Fruit fly (Drosophila melanogaster) whole organism, prepupa: ENCODE results near the gene Cpr72Eb.

Experiments used
- Blimp-1 ChIP-seq: fragments of 200-800 bp; sonication (Bioruptor generic); optimal IDR thresholded peaks from 3 replicates; lab custom pipeline; 2017; ENCODE audit warnings: missing biosample characterization, missing genetic modification characterization, mild to moderate bottlenecking, moderate library complexity, missing genetic modification reagents
- CG10631 ChIP-seq: fragments of 200-800 bp; sonication (Bioruptor generic); optimal IDR thresholded peaks from 2 replicates; lab custom pipeline; 2016; ENCODE audit warnings: missing biosample characterization, missing genetic modification characterization
- CG10669 ChIP-seq: fragments of 200-800 bp; sonication (Bioruptor generic); optimal IDR thresholded peaks from 3 replicates; lab custom pipeline; 2018; ENCODE audit warnings: missing biosample characterization, mild to moderate bottlenecking, missing genetic modification characterization, moderate library complexity
- CG11294 ChIP-seq: fragments of 200-800 bp; sonication (Bioruptor generic); IDR thresholded peaks from 2 replicates; pipeline ENCODE4 v1.3.6; 2022; ENCODE audit warnings: missing biosample characterization, missing genetic modification characterization
- CG11762 ChIP-seq: fragments of 200-800 bp; sonication (Bioruptor generic); optimal IDR thresholded peaks from 3 replicates; lab custom pipeline; 2016; ENCODE audit warnings: missing biosample characterization, missing genetic modification characterization; ENCODE audit not compliant: insufficient read depth
- CG11902 ChIP-seq: fragments of 200-800 bp; sonication (Bioruptor generic); optimal IDR thresholded peaks from 3 replicates; lab custom pipeline; 2016; ENCODE audit warnings: missing biosample characterization, missing genetic modification characterization
- CG1621 ChIP-seq: fragments of 200-800 bp; sonication (Bioruptor generic); optimal IDR thresholded peaks from 3 replicates; lab custom pipeline; 2018; ENCODE audit warnings: missing biosample characterization, mild to moderate bottlenecking, missing genetic modification characterization
- CG16779 ChIP-seq: fragments of 200-800 bp; sonication (Bioruptor generic); optimal IDR thresholded peaks from 3 replicates; lab custom pipeline; 2017; ENCODE audit warnings: missing biosample characterization, mild to moderate bottlenecking, missing genetic modification characterization
- CG31627 ChIP-seq: fragments of 200-800 bp; sonication (Bioruptor generic); optimal IDR thresholded peaks from 3 replicates; lab custom pipeline; 2016; ENCODE audit warnings: missing biosample characterization, missing genetic modification characterization
- CG32006 ChIP-seq: fragments of 200-800 bp; sonication (Bioruptor generic); optimal IDR thresholded peaks from 3 replicates; lab custom pipeline; 2017; ENCODE audit warnings: missing biosample characterization, mild to moderate bottlenecking, missing genetic modification characterization
- CG34406 ChIP-seq: fragments of 200-800 bp; sonication (Bioruptor generic); optimal IDR thresholded peaks from 3 replicates; lab custom pipeline; 2016; ENCODE audit warnings: missing biosample characterization, missing genetic modification characterization
- CG6163 ChIP-seq: fragments of 200-800 bp; sonication (Bioruptor generic); IDR thresholded peaks from 3 replicates; pipeline ENCODE4 v1.3.6; 2022; ENCODE audit warnings: missing biosample characterization, missing genetic modification characterization
- CG6276 ChIP-seq: fragments of 200-800 bp; sonication (Bioruptor generic); optimal IDR thresholded peaks from 2 replicates; lab custom pipeline; 2017; ENCODE audit warnings: missing biosample characterization, mild to moderate bottlenecking, missing genetic modification characterization
- CG6854 ChIP-seq: fragments of 200-800 bp; sonication (Bioruptor generic); optimal IDR thresholded peaks from 2 replicates; lab custom pipeline; 2017; ENCODE audit warnings: missing biosample characterization, mild to moderate bottlenecking, missing genetic modification characterization
- CG8319 ChIP-seq: fragments of 200-800 bp; sonication (Bioruptor generic); optimal IDR thresholded peaks from 3 replicates; lab custom pipeline; 2016; ENCODE audit warnings: missing biosample characterization, missing genetic modification characterization
- CG8632 ChIP-seq: fragments of 200-800 bp; sonication (Bioruptor generic); optimal IDR thresholded peaks from 3 replicates; lab custom pipeline; 2016; ENCODE audit warnings: missing biosample characterization, missing genetic modification characterization
- Eip75B ChIP-seq: fragments of 200-800 bp; sonication (Bioruptor generic); optimal IDR thresholded peaks from 3 replicates; lab custom pipeline; 2016; ENCODE audit warnings: missing biosample characterization, missing genetic modification characterization
- Eip93F ChIP-seq: fragments of 200-800 bp; sonication (Bioruptor generic); optimal IDR thresholded peaks from 2 replicates; lab custom pipeline; 2016; ENCODE audit warnings: missing biosample characterization, mild to moderate bottlenecking, missing genetic modification characterization
- Ets21C ChIP-seq: fragments of 200-800 bp; sonication (Bioruptor generic); optimal IDR thresholded peaks from 3 replicates; lab custom pipeline; 2016; ENCODE audit warnings: missing biosample characterization, missing genetic modification characterization
- Ets96B ChIP-seq: fragments of 200-800 bp; optimal IDR thresholded peaks from 2 replicates; lab custom pipeline; 2019; ENCODE audit warnings: missing biosample characterization, mild to moderate bottlenecking, missing genetic modification characterization, moderate library complexity
- Gug ChIP-seq: fragments of 200-800 bp; sonication (Bioruptor generic); IDR thresholded peaks from 2 replicates; pipeline ENCODE4 v1.3.6; 2022; ENCODE audit warnings: missing biosample characterization, missing genetic modification characterization
- Hr38 ChIP-seq: sonication (Bioruptor generic); optimal IDR thresholded peaks from 2 replicates; lab custom pipeline; 2016; ENCODE audit warnings: missing biosample characterization, missing genetic modification characterization
- Hr4 ChIP-seq: fragments of 200-800 bp; sonication (Bioruptor generic); optimal IDR thresholded peaks from 3 replicates; lab custom pipeline; 2016; ENCODE audit warnings: missing biosample characterization, missing genetic modification characterization
- Lpt ChIP-seq: fragments of 200-800 bp; sonication (Bioruptor generic); optimal IDR thresholded peaks from 3 replicates; lab custom pipeline; 2016; ENCODE audit warnings: missing biosample characterization, missing genetic modification characterization
- Smox ChIP-seq: fragments of 200-800 bp; sonication (Bioruptor generic); optimal IDR thresholded peaks from 3 replicates; lab custom pipeline; 2016; ENCODE audit warnings: missing biosample characterization, missing genetic modification characterization
- Sox102F ChIP-seq: fragments of 200-800 bp; sonication (Bioruptor generic); optimal IDR thresholded peaks from 2 replicates; lab custom pipeline; 2016; ENCODE audit warnings: missing biosample characterization, mild to moderate bottlenecking, missing genetic modification characterization
- Sox14 ChIP-seq: fragments of 200-800 bp; sonication (Bioruptor generic); optimal IDR thresholded peaks from 3 replicates; lab custom pipeline; 2016; ENCODE audit warnings: missing biosample characterization, missing genetic modification characterization
- achi ChIP-seq: fragments of 200-800 bp; sonication (Bioruptor generic); optimal IDR thresholded peaks from 3 replicates; lab custom pipeline; 2016; ENCODE audit warnings: missing biosample characterization, missing genetic modification characterization
- acj6 ChIP-seq: fragments of 200-800 bp; sonication (Bioruptor generic); optimal IDR thresholded peaks from 3 replicates; lab custom pipeline; 2016; ENCODE audit warnings: missing biosample characterization, missing genetic modification characterization
- cyc ChIP-seq: fragments of 200-800 bp; sonication (Bioruptor generic); optimal IDR thresholded peaks from 3 replicates; lab custom pipeline; 2016; ENCODE audit warnings: missing biosample characterization, missing genetic modification characterization
- dac ChIP-seq: fragments of 200-800 bp; sonication (Bioruptor generic); optimal IDR thresholded peaks from 2 replicates; lab custom pipeline; 2017; ENCODE audit warnings: missing biosample characterization, mild to moderate bottlenecking, missing genetic modification characterization
- fd85E ChIP-seq: fragments of 200-800 bp; sonication (Bioruptor generic); optimal IDR thresholded peaks from 3 replicates; lab custom pipeline; 2016; ENCODE audit warnings: missing biosample characterization, missing genetic modification characterization
- lz ChIP-seq: fragments of 200-800 bp; sonication (Bioruptor generic); optimal IDR thresholded peaks from 3 replicates; lab custom pipeline; 2016; ENCODE audit warnings: missing biosample characterization, missing genetic modification characterization
- net ChIP-seq: fragments of 200-800 bp; sonication (Bioruptor generic); optimal IDR thresholded peaks from 3 replicates; lab custom pipeline; 2016; ENCODE audit warnings: missing biosample characterization, missing genetic modification characterization
- pdm3 ChIP-seq: fragments of 200-800 bp; sonication (Bioruptor generic); optimal IDR thresholded peaks from 3 replicates; lab custom pipeline; 2016; ENCODE audit warnings: missing biosample characterization, missing genetic modification characterization
- salr ChIP-seq, 2 experiments: fragments of 200-800 bp; sonication (Bioruptor generic); optimal IDR thresholded peaks; 3 replicates each; lab custom pipeline; 2016 to 2018; ENCODE audit warnings: missing biosample characterization in 2 of 2, missing genetic modification characterization in 2 of 2, mild to moderate bottlenecking in 1 of 2
- ss ChIP-seq, 2 experiments: fragments of 200-800 bp; sonication (Bioruptor generic); optimal IDR thresholded peaks; 2 replicates in 1 of 2; 3 replicates in 1 of 2; lab custom pipeline; 2017 to 2018; ENCODE audit warnings: mild to moderate bottlenecking in 2 of 2, missing biosample characterization in 2 of 2, missing genetic modification characterization in 2 of 2, moderate library complexity in 1 of 2
- svp ChIP-seq: fragments of 200-800 bp; sonication (Bioruptor generic); peaks from one replicate; lab custom pipeline; 2016; ENCODE audit warnings: missing biosample characterization, missing genetic modification characterization

Cpr72Eb gene

DNA sequence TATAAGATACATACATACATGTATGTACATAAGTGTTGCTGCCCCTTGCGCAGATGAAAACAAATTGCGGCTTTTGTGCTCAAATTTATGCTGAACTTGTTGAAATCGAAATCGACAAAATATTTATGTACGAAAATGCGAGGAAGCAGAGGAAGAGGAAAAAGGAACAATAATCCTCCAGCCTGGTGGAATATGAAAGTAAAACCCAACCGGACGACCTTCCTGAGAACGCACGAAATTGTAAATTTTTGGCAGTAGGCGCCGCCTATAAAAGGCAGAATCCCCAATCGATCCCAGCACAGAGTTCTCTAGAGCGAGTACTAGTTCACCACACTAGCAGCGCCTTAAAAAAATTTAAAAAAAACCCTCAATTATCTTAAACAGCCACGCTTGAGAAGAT lies at the start of gene Cpr72Eb:
Gene Cpr72Eb (plus strand): TSS at position 301 of the 400 bp plus-strand sequence.
- TF ChIP-seq Blimp-1 (no peak), CG1621 (tag; lab: Kevin White, UChicago) (no peak), CG11762 (GFP tag; lab: Kevin White, UChicago) (no peak), CG6854 (GFP tag; lab: Kevin White, UChicago) (no peak), Ets21C (GFP tag; lab: Kevin White, UChicago) (no peak), achi (GFP tag; lab: Kevin White, UChicago) (no peak), CG8632 (GFP tag; lab: Kevin White, UChicago) (no peak), Eip93F (GFP tag; lab: Kevin White, UChicago) (no peak), Sox102F (no peak), Ets96B (tag; lab: Kevin White, UChicago) (no peak), CG11294 (GFP tag; lab: Robert Waterston, UW) (no peak), CG10669 (no peak), Hr4 (GFP tag; lab: Kevin White, UChicago) (no peak), dac (GFP tag; lab: Kevin White, UChicago) (no peak), lz (GFP tag; lab: Kevin White, UChicago) (no peak), ss (GFP tag; optimal IDR thresholded peaks at IDR 0.05; lab: Kevin White, UChicago) (no peak), CG31627 (GFP tag; lab: Kevin White, UChicago) (no peak), CG6276 (no peak), salr (GFP tag; optimal IDR thresholded peaks at IDR 0.05; lab: Kevin White, UChicago) (no peak), Smox (GFP tag; lab: Kevin White, UChicago) (no peak)

DNA sequence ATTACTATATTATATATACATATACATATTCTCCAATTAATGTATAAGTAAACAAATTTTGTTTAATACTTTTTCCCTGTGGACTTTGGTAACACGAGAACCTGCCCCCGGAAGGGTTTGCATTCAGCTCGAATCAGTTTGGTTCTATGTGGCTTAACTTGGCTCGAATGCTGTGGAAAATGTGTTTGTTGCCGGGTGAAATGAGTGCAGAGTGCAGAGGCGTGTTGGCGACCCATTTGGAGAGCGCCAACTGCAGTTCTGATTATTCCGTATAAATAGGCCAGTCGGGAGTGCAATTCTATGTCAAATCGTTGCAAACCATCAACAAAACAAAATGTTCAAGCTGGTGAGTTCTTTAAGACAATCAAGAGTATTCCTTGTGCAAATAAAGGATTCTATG lies 47.0 kb upstream of the Cpr72Eb start, which contains the start of gene Nplp3:
Gene Nplp3 (plus strand): TSS at position 301 of the 400 bp plus-strand sequence.
- TF ChIP-seq CG8319 (GFP tag; lab: Kevin White, UChicago) (no peak), Lpt (GFP tag; lab: Kevin White, UChicago) (no peak), Eip75B (GFP tag; lab: Kevin White, UChicago) (no peak), net (GFP tag; lab: Kevin White, UChicago) (no peak), Gug (no peak), Sox102F (no peak), CG16779 (tag; lab: Kevin White, UChicago) (no peak), fd85E (GFP tag; lab: Kevin White, UChicago) (no peak), CG11902 (GFP tag; lab: Kevin White, UChicago) (no peak)

DNA sequence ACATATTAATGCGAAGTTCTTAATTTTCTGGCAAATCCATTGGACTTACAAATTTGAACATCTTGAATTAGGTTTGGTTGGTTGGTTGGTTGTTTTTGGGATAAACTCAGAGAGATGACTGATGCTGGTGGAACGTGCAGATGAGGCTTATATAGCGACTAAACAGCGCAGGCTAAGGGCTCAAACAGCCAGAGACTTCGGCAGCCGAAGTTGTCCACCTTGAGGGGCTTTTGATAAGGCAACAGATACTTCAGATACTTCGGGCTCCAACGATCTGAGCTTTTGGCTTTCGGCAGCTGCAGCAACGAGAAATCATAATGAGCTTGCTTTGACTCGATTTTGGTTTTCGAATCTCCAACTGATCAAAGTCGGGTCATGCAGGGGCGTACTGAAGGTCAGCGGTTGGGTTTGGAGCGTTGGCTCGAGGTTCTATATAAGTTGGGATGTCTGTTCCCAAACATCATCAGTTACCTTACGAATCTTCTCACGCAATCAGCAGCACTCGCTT lies 45.2 kb upstream of the Cpr72Eb start, which contains the start of the genes CG13041 and CG13060:
Gene CG13041 (minus strand): TSS at position 128 of the 508 bp plus-strand sequence.
Gene CG13060 (plus strand): TSS at position 458 of the 508 bp plus-strand sequence.
- TF ChIP-seq Hr38 (GFP tag; lab: Kevin White, UChicago) (no peak), CG1621 (tag; lab: Kevin White, UChicago) (no peak), CG10669 (no peak), Eip75B (GFP tag; lab: Kevin White, UChicago) (no peak)

DNA sequence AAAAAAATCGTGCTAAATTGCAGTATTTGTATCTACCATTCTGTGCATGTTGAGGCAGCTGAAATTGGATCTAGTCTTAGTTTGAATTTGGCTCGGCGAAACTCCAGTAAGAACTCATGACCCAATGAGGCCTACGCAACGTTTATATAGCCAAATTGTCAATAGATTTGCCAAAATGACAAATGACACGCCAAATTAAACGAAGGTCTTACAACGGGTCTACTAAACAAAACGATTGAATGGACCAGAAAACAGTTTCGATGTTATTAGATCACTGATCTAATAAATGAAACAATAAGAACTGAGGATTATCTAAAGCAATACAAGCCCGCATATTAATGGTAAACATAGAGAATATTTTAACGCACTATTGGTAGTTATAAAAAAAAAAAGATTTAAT lies 43.5 kb upstream of the Cpr72Eb start, which contains the start of gene CG42718:
Gene CG42718 (minus strand): TSS at position 101 of the 400 bp plus-strand sequence.
- TF ChIP-seq pdm3 (GFP tag; lab: Kevin White, UChicago) (no peak), CG8319 (GFP tag; lab: Kevin White, UChicago) (no peak), CG11902 (GFP tag; lab: Kevin White, UChicago) (no peak), CG1621 (tag; lab: Kevin White, UChicago) (no peak), CG8632 (GFP tag; lab: Kevin White, UChicago) (no peak), Ets96B (tag; lab: Kevin White, UChicago) (no peak), CG34406 (GFP tag; lab: Kevin White, UChicago) (no peak), acj6 (GFP tag; lab: Kevin White, UChicago) (no peak), CG10631 (no peak), CG32006 (no peak), CG6163 (GFP tag; lab: Robert Waterston, UW) (no peak), Sox14 (GFP tag; lab: Kevin White, UChicago) (no peak), cyc (no peak), Ets21C (GFP tag; lab: Kevin White, UChicago) (no peak), CG16779 (tag; lab: Kevin White, UChicago) (no peak), svp (GFP tag; lab: Kevin White, UChicago) (no peak)
- TF ChIP-seq, all 60 proteins: peak for 0
